Fruit fly (Drosophila melanogaster): ENCODE data around the gene CG10171.
A peak's percentile ranks its signal among the peaks of the same experiment; 100 is the strongest.

CG10171 gene

DNA sequence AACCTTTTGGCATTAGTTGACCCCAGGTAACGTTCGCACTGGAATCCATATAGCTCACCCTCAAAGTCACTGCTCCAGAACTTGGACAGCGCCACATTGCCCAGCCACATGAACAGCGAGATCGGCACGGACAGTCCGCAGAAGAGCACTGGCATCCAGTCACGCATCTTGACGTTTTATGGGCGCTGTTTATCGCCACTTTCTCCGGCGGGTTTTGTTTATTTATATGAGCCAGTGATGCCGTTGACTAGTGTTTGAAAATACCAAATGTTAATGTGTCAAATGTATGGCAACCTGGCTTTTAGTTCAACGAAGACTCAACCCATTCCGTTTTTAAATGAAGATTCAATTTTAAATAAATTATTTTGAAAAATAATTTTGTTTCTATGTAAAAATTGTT lies at the start of gene CG10171:
Gene CG10171 (minus strand): TSS at position 300 of the 400 bp plus-strand sequence.
- TF ChIP-seq CG8478 (optimal IDR thresholded peaks at IDR 0.05): no peak
- TF ChIP-seq CTCF (optimal IDR thresholded peaks at IDR 0.05): peak; percentile 33 to 54

dm6 chr3L:13437036-13437435 lies 49.3 kb upstream of the CG10171 start, which contains the start of gene CG10154:
Gene CG10154, minus strand, starts transcription at chr3L:13437136.
- TF ChIP-seq CG8478 (optimal IDR thresholded peaks at IDR 0.05) (no peak), CTCF (optimal IDR thresholded peaks at IDR 0.05) (no peak)

DNA sequence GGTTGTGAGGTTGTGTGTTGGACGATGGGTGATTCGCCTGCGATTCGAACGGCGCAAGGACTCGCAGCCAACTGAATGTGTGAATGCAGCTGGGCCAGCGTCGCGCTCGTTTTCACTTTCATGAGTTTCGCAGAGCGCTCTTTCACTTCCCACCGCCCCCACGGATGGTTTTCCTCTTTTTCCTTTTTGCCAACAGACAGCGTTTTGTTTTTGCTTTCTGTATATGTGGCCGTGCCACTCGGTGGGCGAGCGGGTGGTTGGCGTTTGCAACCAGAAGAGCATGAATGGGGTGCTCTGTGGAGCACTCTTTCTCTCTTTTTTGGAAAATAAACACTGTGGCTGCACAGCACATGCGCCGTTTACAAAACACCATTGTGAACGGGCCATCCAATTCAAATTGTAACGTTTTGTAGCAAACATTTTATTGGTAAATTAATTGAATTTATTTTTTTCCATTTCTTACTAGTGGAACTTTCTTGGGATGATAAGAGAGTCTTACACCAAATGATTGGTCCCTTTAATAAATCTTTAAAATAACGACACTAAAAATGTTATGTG lies 47.5 kb upstream of the CG10171 start, which contains the start of gene CG10713:
Gene CG10713 (minus strand): TSS at position 60 of the 558 bp plus-strand sequence.
- TF ChIP-seq CTCF (optimal IDR thresholded peaks at IDR 0.05): no peak
- TF ChIP-seq CG8478 (optimal IDR thresholded peaks at IDR 0.05): no peak

DNA sequence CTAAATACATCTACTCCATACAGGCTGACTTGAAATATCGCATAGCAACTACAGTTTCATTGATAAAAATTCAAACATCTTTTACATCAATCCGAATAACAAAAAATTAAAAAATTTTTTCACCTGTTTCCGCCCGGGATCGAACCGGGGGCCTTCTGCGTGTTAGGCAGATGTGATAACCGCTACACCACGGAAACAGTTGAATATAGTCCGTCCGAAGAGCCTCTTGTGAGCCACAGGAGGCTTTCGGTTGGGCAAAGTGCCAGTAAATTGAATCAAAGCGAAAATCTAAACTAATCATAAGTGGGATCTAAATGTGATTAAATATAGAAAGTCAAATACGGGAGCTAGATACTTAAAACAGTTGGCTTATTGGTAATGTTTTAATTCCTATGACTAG lies 45.8 kb upstream of the CG10171 start:
- TF ChIP-seq CTCF (optimal IDR thresholded peaks at IDR 0.05) (no peak), CG8478 (optimal IDR thresholded peaks at IDR 0.05) (no peak)

- TF ChIP-seq CG8478 (optimal IDR thresholded peaks at IDR 0.05) (no peak), CTCF (optimal IDR thresholded peaks at IDR 0.05) (no peak)
Measured at dm6 chr3L:13432791-13433190, 45.1 kb upstream of the CG10171 start.

DNA sequence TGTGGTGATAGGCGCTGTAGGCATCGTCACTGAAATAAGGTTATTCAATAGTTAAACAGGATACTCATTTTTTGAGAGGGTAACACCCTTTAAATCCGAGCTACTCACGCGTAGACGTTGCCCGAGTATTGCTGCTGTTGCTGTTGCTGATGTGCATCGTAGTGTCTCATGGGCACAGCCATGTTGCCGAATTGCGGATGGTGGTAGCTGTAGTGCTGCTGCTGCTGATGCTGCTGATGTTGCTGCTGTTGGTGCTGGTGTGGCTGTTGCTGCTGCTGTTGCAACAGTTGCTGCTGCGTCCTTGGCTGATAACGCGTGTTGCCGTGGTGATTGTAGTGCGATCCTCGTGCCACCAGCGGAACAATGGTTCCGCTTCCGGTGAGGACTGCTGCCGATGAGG lies 42.5 kb upstream of the CG10171 start:
- TF ChIP-seq CTCF (optimal IDR thresholded peaks at IDR 0.05) (no peak), CG8478 (optimal IDR thresholded peaks at IDR 0.05) (no peak)

- TF ChIP-seq CG8478 (optimal IDR thresholded peaks at IDR 0.05) (no peak), CTCF (optimal IDR thresholded peaks at IDR 0.05) (no peak)
Measured at dm6 chr3L:13426573-13426972, 38.9 kb upstream of the CG10171 start, which contains the start of gene CG14105. Gene CG14105, minus strand, starts transcription at chr3L:13426673.

- TF ChIP-seq CTCF (optimal IDR thresholded peaks at IDR 0.05) (no peak), CG8478 (optimal IDR thresholded peaks at IDR 0.05) (no peak)
Measured at dm6 chr3L:13425571-13425970, 37.9 kb upstream of the CG10171 start, which contains the start of gene CG14106. Gene CG14106, minus strand, starts transcription at chr3L:13425671.

dm6 chr3L:13424068-13424467 lies 36.4 kb upstream of the CG10171 start, which contains the start of gene CG33263:
Gene CG33263, minus strand, starts transcription at chr3L:13424168.
- TF ChIP-seq CG8478 (optimal IDR thresholded peaks at IDR 0.05) (no peak), CTCF (optimal IDR thresholded peaks at IDR 0.05) (no peak)

- TF ChIP-seq CG8478 (optimal IDR thresholded peaks at IDR 0.05) (no peak), CTCF (optimal IDR thresholded peaks at IDR 0.05) (no peak)
Measured at dm6 chr3L:13422286-13422787, 34.6 kb upstream of the CG10171 start, which contains the start of gene CG32121. Gene CG32121, minus strand, starts transcription at chr3L:13422336.

- TF ChIP-seq CTCF (optimal IDR thresholded peaks at IDR 0.05): no peak
- TF ChIP-seq CG8478 (optimal IDR thresholded peaks at IDR 0.05): no peak
Measured at dm6 chr3L:13420212-13420611, 32.5 kb upstream of the CG10171 start.

DNA sequence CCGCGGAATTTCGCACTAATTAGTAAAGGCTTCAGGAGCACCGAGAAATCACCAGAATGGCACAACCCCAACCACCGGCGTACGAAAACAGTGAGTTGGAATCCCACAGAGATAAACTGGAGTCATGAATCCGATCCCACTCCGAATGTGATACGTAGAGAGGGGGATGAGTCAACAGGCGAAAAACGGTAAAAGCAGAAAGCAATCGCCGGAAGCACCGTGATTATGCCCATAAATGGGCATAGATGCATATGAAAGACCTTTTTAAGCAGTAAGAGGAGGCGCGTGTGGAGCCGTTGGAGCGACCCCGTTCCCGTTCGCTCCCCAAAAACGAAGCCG lies 25.1 kb upstream of the CG10171 start:
- TF ChIP-seq CG8478 (optimal IDR thresholded peaks at IDR 0.05) (no peak), CTCF (optimal IDR thresholded peaks at IDR 0.05) (no peak)

- TF ChIP-seq CG8478 (optimal IDR thresholded peaks at IDR 0.05) (no peak), CTCF (optimal IDR thresholded peaks at IDR 0.05) (no peak)
Measured at dm6 chr3L:13412200-13412885, 24.6 kb upstream of the CG10171 start, which contains the start of the genes CG10222 and flr. Gene CG10222, minus strand, starts transcription at chr3L:13412453. Gene flr, plus strand, starts transcription at chr3L:13412843.

DNA sequence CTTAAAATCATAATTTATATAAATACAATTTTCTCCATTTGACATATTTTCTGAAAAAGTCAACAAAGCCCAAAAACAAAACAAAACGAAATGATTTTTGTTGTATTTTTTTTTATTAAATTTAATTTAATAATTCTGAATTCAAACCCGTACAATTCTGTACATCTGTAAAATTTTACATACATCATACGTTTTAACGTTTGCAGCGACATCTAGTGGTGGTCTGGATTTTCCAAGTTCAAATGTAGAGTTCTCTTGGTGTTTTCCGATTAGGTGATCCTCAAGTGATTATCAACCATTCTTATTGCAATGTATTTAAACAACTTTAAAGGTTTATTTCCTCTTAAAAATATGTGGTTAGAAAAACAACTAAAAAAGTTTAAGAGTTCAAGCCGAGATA lies 23.3 kb upstream of the CG10171 start:
- no peak for TF ChIP-seq CG8478 (optimal IDR thresholded peaks at IDR 0.05)
- TF ChIP-seq CTCF (optimal IDR thresholded peaks at IDR 0.05): peak; percentile 81 to 96

DNA sequence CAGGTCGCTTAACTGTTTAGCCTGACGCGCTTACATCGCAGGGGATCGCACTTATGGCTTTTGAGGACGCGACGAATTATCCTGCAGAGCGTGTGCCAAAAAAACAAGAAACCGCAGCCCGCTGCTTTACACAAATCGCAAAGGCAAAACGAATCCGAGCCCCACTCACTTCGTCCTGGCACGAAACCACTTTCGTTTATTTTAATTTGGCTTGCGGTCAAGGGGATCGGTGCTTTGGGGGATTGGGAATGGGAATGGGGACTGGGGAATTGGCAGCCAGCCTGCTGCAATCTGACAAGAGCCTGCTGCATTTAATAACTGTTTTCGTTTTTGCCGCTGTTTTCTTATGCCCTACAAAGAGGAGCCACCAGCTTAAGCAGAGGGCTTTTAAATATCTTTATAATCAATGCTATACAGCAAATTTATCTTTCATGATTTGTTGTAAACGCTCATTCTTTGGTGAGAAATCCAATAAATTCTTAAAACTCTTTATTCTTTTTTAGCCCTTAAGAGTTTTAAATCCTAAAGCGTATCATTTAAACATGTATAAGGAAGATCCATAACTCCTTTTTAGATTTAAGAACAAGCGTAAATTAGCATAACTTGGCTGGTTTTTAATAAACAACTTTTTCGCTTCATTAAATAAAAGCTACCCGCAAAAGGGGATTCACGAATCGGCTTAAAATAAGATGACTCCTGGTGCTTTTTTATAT lies 22.3 kb upstream of the CG10171 start:
- TF ChIP-seq CTCF (optimal IDR thresholded peaks at IDR 0.05) (no peak), CG8478 (optimal IDR thresholded peaks at IDR 0.05) (no peak)

Measured in S2 (cell line).